Worm (Caenorhabditis elegans): Measurements from ENCODE around the gene C28H8.7.
A peak's percentile ranks its signal among the peaks of the same experiment; 100 is the strongest.

The C28H8.7 gene

ce11 chrIII:5855637-5856179, 31.1 kb downstream of the C28H8.7 start, which contains the start of the genes cct-6 and alh-9 (continued):
- TF ChIP-seq F13H6.1 (tag; optimal IDR thresholded peaks at IDR 0.05) (no peak), pha-2 (tag; optimal IDR thresholded peaks at IDR 0.05) (peak; percentile 30), ets-4 (tag; optimal IDR thresholded peaks at IDR 0.05) (peak; percentile 60), ceh-31 (tag; optimal IDR thresholded peaks at IDR 0.05) (peak; percentile 59), K09A11.1 (tag; optimal IDR thresholded peaks at IDR 0.05; ENCODE audit: insufficient read depth) (no peak), unc-86 (tag; optimal IDR thresholded peaks at IDR 0.05) (peak; percentile 26), tbx-2 (tag; optimal IDR thresholded peaks at IDR 0.05) (peak; percentile 19), ceh-22 (tag; optimal IDR thresholded peaks at IDR 0.05) (no peak), ttx-3 (tag; optimal IDR thresholded peaks at IDR 0.05) (no peak), C08G9.2 (tag; optimal IDR thresholded peaks at IDR 0.05) (no peak), nfya-1 (tag; optimal IDR thresholded peaks at IDR 0.05) (peak; percentile 76), fkh-6 (tag; optimal IDR thresholded peaks at IDR 0.05) (no peak), che-1 (tag; optimal IDR thresholded peaks at IDR 0.05) (no peak), lim-6 (tag; optimal IDR thresholded peaks at IDR 0.05) (no peak), gmeb-2 (tag; optimal IDR thresholded peaks at IDR 0.05) (no peak), fax-1 (tag; optimal IDR thresholded peaks at IDR 0.05) (no peak), madf-2 (tag; optimal IDR thresholded peaks at IDR 0.05) (no peak), sox-4 (tag; optimal IDR thresholded peaks at IDR 0.05) (no peak), pax-1 (tag; optimal IDR thresholded peaks at IDR 0.05) (peak; percentile 82), sox-2 (GFP tag; IDR thresholded peaks at IDR 0.05) (no peak), ahr-1 (tag; optimal IDR thresholded peaks at IDR 0.05) (no peak), unc-55 (GFP tag; optimal IDR thresholded peaks at IDR 0.05) (peak; percentile 56)

ce11 chrIII:5853240-5853639, 33.6 kb downstream of the C28H8.7 start, which contains the start of gene ddx-23:
Gene ddx-23 (minus strand): TSS chrIII:5853269.
- no peak for TF ChIP-seq pqm-1 (tag; optimal IDR thresholded peaks at IDR 0.05)
- no peak for TF ChIP-seq ceh-2 (tag; optimal IDR thresholded peaks at IDR 0.05)
- peak; percentile 11 for TF ChIP-seq elt-2 (tag; optimal IDR thresholded peaks at IDR 0.05)
- TF ChIP-seq tbx-2 (tag; optimal IDR thresholded peaks at IDR 0.05) = peak; percentile 14
- peak; percentile 7 for TF ChIP-seq hlh-8 (tag; optimal IDR thresholded peaks at IDR 0.05)
- TF ChIP-seq ets-4 (tag; optimal IDR thresholded peaks at IDR 0.05) = peak; percentile 93
- TF ChIP-seq syd-9 (tag; optimal IDR thresholded peaks at IDR 0.05) = no peak
- TF ChIP-seq hlh-15 (tag; optimal IDR thresholded peaks at IDR 0.05) = no peak
- TF ChIP-seq tbx-7 (tag; optimal IDR thresholded peaks at IDR 0.05) = no peak
- TF ChIP-seq unc-42 (tag; optimal IDR thresholded peaks at IDR 0.05) = peak; percentile 34
- TF ChIP-seq K02D7.2 (tag; optimal IDR thresholded peaks at IDR 0.05) = no peak
- TF ChIP-seq ceh-31 (tag; optimal IDR thresholded peaks at IDR 0.05) = peak; percentile 70
- TF ChIP-seq unc-3 (GFP tag; conservative IDR thresholded peaks at IDR 0.05) = no peak
- no peak for TF ChIP-seq unc-3 (tag; optimal IDR thresholded peaks at IDR 0.05)
- peak; percentile 7 for TF ChIP-seq fax-1 (tag; optimal IDR thresholded peaks at IDR 0.05)
- TF ChIP-seq ceh-34 (tag; optimal IDR thresholded peaks at IDR 0.05) = no peak
- TF ChIP-seq ceh-14 (tag; optimal IDR thresholded peaks at IDR 0.05) = peak; percentile 9

ce11 chrIII:5846412-5846811, 40.4 kb downstream of the C28H8.7 start:
- peak; percentile 38 for TF ChIP-seq unc-42 (tag; optimal IDR thresholded peaks at IDR 0.05)
- TF ChIP-seq ceh-18 (tag; optimal IDR thresholded peaks at IDR 0.05) = peak; percentile 0
- no peak for TF ChIP-seq ceh-9 (tag; optimal IDR thresholded peaks at IDR 0.05)

- TF ChIP-seq sox-4 (tag; optimal IDR thresholded peaks at IDR 0.05) (no peak), ceh-9 (tag; optimal IDR thresholded peaks at IDR 0.05) (no peak), syd-9 (tag; optimal IDR thresholded peaks at IDR 0.05) (no peak), fax-1 (tag; optimal IDR thresholded peaks at IDR 0.05) (no peak), pha-2 (tag; optimal IDR thresholded peaks at IDR 0.05) (no peak), T23F11.4 (GFP tag; optimal IDR thresholded peaks at IDR 0.05) (no peak), pax-1 (tag; optimal IDR thresholded peaks at IDR 0.05) (no peak), nhr-232 (tag; optimal IDR thresholded peaks at IDR 0.05) (no peak), F13H6.1 (tag; optimal IDR thresholded peaks at IDR 0.05) (no peak), hlh-8 (tag; optimal IDR thresholded peaks at IDR 0.05) (no peak), tbx-2 (tag; optimal IDR thresholded peaks at IDR 0.05) (peak; percentile 29), ztf-16 (tag; optimal IDR thresholded peaks at IDR 0.05) (no peak), ref-2 (tag; optimal IDR thresholded peaks at IDR 0.05) (no peak), hlh-13 (GFP tag; optimal IDR thresholded peaks at IDR 0.05) (no peak), pqm-1 (tag; optimal IDR thresholded peaks at IDR 0.05) (no peak), K02D7.2 (tag; optimal IDR thresholded peaks at IDR 0.05) (no peak), unc-3 (GFP tag; conservative IDR thresholded peaks at IDR 0.05) (no peak), unc-3 (tag; optimal IDR thresholded peaks at IDR 0.05) (no peak), ceh-34 (tag; optimal IDR thresholded peaks at IDR 0.05) (no peak), ceh-45 (GFP tag; IDR thresholded peaks at IDR 0.05) (no peak), pat-9 (tag; optimal IDR thresholded peaks at IDR 0.05) (no peak), nfya-1 (tag; optimal IDR thresholded peaks at IDR 0.05) (peak; percentile 38), ceh-6 (GFP tag; optimal IDR thresholded peaks at IDR 0.05) (no peak), fkh-6 (tag; optimal IDR thresholded peaks at IDR 0.05) (no peak), eyg-1 (tag; optimal IDR thresholded peaks at IDR 0.05) (no peak)
Measured at ce11 chrIII:5845483-5845882, 41.3 kb downstream of the C28H8.7 start.
